Worm (Caenorhabditis elegans) whole organism, midembryonic: Measurements from ENCODE around the gene vab-2.

ENCODE experiments used
- cog-1 ChIP-seq: sonication (generic microtip); optimal IDR thresholded peaks from 2 replicates; lab custom pipeline; 2016; ENCODE audit warnings: missing genetic modification characterization, missing compliant biosample characterization
- ref-1 ChIP-seq: fragments of 200-800 bp; sonication (Bioruptor generic); conservative IDR thresholded peaks from 2 replicates; pipeline ENCODE4 v1.3.6; 2022; ENCODE audit warnings: missing genetic modification reagents, missing genetic modification characterization, missing compliant biosample characterization
- tab-1 ChIP-seq: fragments of 200-800 bp; sonication (Bioruptor generic); IDR thresholded peaks from 2 replicates; pipeline ENCODE4 v1.3.6; 2022; ENCODE audit warnings: missing genetic modification characterization, missing compliant biosample characterization

DNA sequence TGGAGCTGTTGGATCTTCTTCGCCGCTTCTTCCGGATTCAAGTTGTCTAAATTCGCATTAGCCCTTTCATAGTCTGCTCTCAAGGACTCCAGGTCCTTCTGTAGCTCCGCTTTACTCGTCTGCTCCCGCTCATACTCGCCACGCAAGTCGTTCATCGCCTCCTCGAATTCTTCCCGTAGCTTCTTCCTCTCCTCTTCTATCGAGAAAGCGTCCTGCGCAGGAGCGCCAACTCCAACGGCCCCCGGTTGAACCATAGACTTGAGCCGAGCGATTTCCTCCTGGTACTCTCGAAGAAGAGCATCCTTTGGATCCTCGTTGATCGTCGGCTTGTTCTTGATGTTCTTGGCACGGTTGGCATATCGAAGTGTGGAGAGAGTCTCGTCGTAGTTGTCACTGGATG is 30.8 kb upstream of the vab-2 start:
- TF ChIP-seq cog-1 (tag; lab: Kevin White, UChicago) (no peak), tab-1 (no peak), ref-1 (GFP tag; lab: Robert Waterston, UW) (no peak)
